Worm (Caenorhabditis elegans) whole organism, L4 larva: ENCODE data around the gene asns-2.

Experiments used
- F26F4.8 ChIP-seq: fragments of 200-800 bp; sonication (Bioruptor generic); conservative IDR thresholded peaks from 2 replicates; pipeline ENCODE4 v1.3.6; 2022; ENCODE audit warnings: missing genetic modification characterization, missing compliant biosample characterization
- F44E2.7 ChIP-seq: fragments of 200-800 bp; sonication (Bioruptor generic); IDR thresholded peaks from 2 replicates; pipeline ENCODE4 v2.1.2; 2022; ENCODE audit warnings: missing genetic modification characterization, missing compliant biosample characterization
- R02D3.7 ChIP-seq: fragments of 150-350 bp; sonication (generic microtip); optimal IDR thresholded peaks from 3 replicates; lab custom pipeline; 2014; ENCODE audit warnings: missing biosample characterization, missing genetic modification characterization
- T26A8.4 ChIP-seq: fragments of 200-800 bp; sonication (Bioruptor generic); IDR thresholded peaks from 2 replicates; pipeline ENCODE4 v1.3.6; 2022; ENCODE audit warnings: missing genetic modification characterization, missing compliant biosample characterization
- Y105C5A.15 ChIP-seq: fragments of 200-800 bp; sonication (Bioruptor generic); IDR thresholded peaks from 2 replicates; pipeline ENCODE4 v1.3.6; 2022; ENCODE audit warnings: missing genetic modification characterization, missing compliant biosample characterization
- ZK337.2 ChIP-seq: fragments of 200-800 bp; sonication (Bioruptor generic); IDR thresholded peaks from 2 replicates; pipeline ENCODE4 v1.3.6; 2022; ENCODE audit warnings: missing genetic modification reagents, missing genetic modification characterization, missing compliant biosample characterization
- ama-1 ChIP-seq: fragments of 150-350 bp; optimal IDR thresholded peaks from 2 replicates; lab custom pipeline; 2014; ENCODE audit warnings: inconsistent platforms, mixed read lengths
- ceh-28 ChIP-seq: fragments of 150-350 bp; optimal IDR thresholded peaks from 2 replicates; lab custom pipeline; 2014; ENCODE audit warnings: missing biosample characterization, missing genetic modification reagents, missing genetic modification characterization
- ceh-44 ChIP-seq: fragments of 200-800 bp; sonication (Bioruptor generic); IDR thresholded peaks from 2 replicates; pipeline ENCODE4 v1.3.6; 2022; ENCODE audit warnings: missing genetic modification reagents, missing genetic modification characterization, missing compliant biosample characterization
- ces-1 ChIP-seq: fragments of 150-350 bp; sonication (generic microtip); optimal IDR thresholded peaks from 4 replicates; lab custom pipeline; 2014; ENCODE audit warnings: missing biosample characterization, missing genetic modification reagents, missing genetic modification characterization
- daf-12 ChIP-seq: fragments of 150-350 bp; optimal IDR thresholded peaks from 2 replicates; lab custom pipeline; 2014; ENCODE audit warnings: missing biosample characterization, missing genetic modification reagents, missing genetic modification characterization
- daf-8 ChIP-seq: fragments of 200-800 bp; sonication (Bioruptor generic); IDR thresholded peaks from 2 replicates; pipeline ENCODE4 v1.3.6; 2022; ENCODE audit warnings: missing genetic modification characterization, missing compliant biosample characterization
- dmd-6 ChIP-seq: fragments of 200-800 bp; sonication (Bioruptor generic); IDR thresholded peaks from 2 replicates; pipeline ENCODE4 v1.3.6; 2022; ENCODE audit warnings: missing genetic modification reagents, missing genetic modification characterization, missing compliant biosample characterization
- dmd-8 ChIP-seq: fragments of 200-800 bp; sonication (Bioruptor generic); IDR thresholded peaks from 2 replicates; pipeline ENCODE4 v1.3.6; 2022; ENCODE audit warnings: missing genetic modification characterization, missing compliant biosample characterization
- dve-1 ChIP-seq: sonication (generic microtip); optimal IDR thresholded peaks from 2 replicates; lab custom pipeline; 2017; ENCODE audit warnings: antibody characterized with exemption, mild to moderate bottlenecking, missing genetic modification characterization, missing compliant biosample characterization; ENCODE audit not compliant: insufficient read depth
- fkh-10 ChIP-seq: fragments of 150-350 bp; optimal IDR thresholded peaks from 2 replicates; lab custom pipeline; 2014; ENCODE audit warnings: missing biosample characterization, missing genetic modification reagents, missing genetic modification characterization
- fos-1 ChIP-seq: fragments of 150-350 bp; optimal IDR thresholded peaks from 2 replicates; lab custom pipeline; 2014; ENCODE audit warnings: missing biosample characterization, missing genetic modification characterization
- gei-8 ChIP-seq: fragments of 200-800 bp; sonication (Bioruptor generic); optimal IDR thresholded peaks from 2 replicates; lab custom pipeline; 2018; ENCODE audit warnings: mild to moderate bottlenecking, missing genetic modification characterization, missing compliant biosample characterization
- hlh-11 ChIP-seq: fragments of 200-800 bp; sonication (Bioruptor generic); optimal IDR thresholded peaks from 2 replicates; lab custom pipeline; 2018; ENCODE audit warnings: mild to moderate bottlenecking, missing genetic modification characterization, missing compliant biosample characterization
- hlh-30 ChIP-seq: sonication (generic microtip); optimal IDR thresholded peaks from 2 replicates; lab custom pipeline; 2017; ENCODE audit warnings: antibody characterized with exemption, mild to moderate bottlenecking, missing genetic modification characterization, missing compliant biosample characterization; ENCODE audit not compliant: insufficient read depth
- hmg-1.1 ChIP-seq: fragments of 200-800 bp; sonication (Bioruptor generic); IDR thresholded peaks from 2 replicates; pipeline ENCODE4 v1.3.6; 2022; ENCODE audit warnings: missing genetic modification reagents, missing genetic modification characterization, missing compliant biosample characterization
- jun-1 ChIP-seq: fragments of 150-350 bp; optimal IDR thresholded peaks from 2 replicates; lab custom pipeline; 2014; ENCODE audit warnings: missing biosample characterization, missing genetic modification reagents, missing genetic modification characterization
- lin-13 ChIP-seq: fragments of 150-350 bp; optimal IDR thresholded peaks from 2 replicates; lab custom pipeline; 2014; ENCODE audit warnings: missing biosample characterization, missing genetic modification reagents, missing genetic modification characterization
- lin-15B ChIP-seq: fragments of 150-350 bp; sonication (generic microtip); optimal IDR thresholded peaks from 3 replicates; lab custom pipeline; 2014; ENCODE audit warnings: missing biosample characterization, missing genetic modification characterization
- lin-29 ChIP-seq: fragments of 200-800 bp; sonication (Bioruptor generic); IDR thresholded peaks from 2 replicates; pipeline ENCODE4 v1.3.6; 2022; ENCODE audit warnings: missing genetic modification reagents, missing genetic modification characterization, missing compliant biosample characterization
- lsy-2 ChIP-seq, 2 experiments: fragments of 150-350 bp in 1 of 2; sonication (generic microtip) in 1 of 2; optimal IDR thresholded peaks; 2 replicates each; lab custom pipeline; 2014 to 2017; ENCODE audit warnings: missing biosample characterization in 2 of 2, missing genetic modification characterization in 2 of 2
- mes-2 ChIP-seq: sonication (generic microtip); optimal IDR thresholded peaks from 2 replicates; lab custom pipeline; 2016; ENCODE audit warnings: missing genotype, mild to moderate bottlenecking, missing genetic modification characterization, missing compliant biosample characterization; ENCODE audit not compliant: poor library complexity, severe bottlenecking
- nhr-10 ChIP-seq: fragments of 150-350 bp; optimal IDR thresholded peaks from 2 replicates; lab custom pipeline; 2014; ENCODE audit warnings: missing biosample characterization, missing genetic modification characterization
- nhr-102 ChIP-seq: sonication (generic microtip); optimal IDR thresholded peaks from 2 replicates; lab custom pipeline; 2016; ENCODE audit warnings: mild to moderate bottlenecking, missing genetic modification characterization, moderate library complexity, missing compliant biosample characterization
- nhr-28 ChIP-seq: fragments of 150-350 bp; optimal IDR thresholded peaks from 2 replicates; lab custom pipeline; 2014; ENCODE audit warnings: missing biosample characterization, missing genetic modification characterization
- nhr-48 ChIP-seq: sonication (generic microtip); optimal IDR thresholded peaks from 2 replicates; lab custom pipeline; 2016; ENCODE audit warnings: mild to moderate bottlenecking, missing genetic modification characterization, missing compliant biosample characterization
- nhr-6 ChIP-seq: fragments of 150-350 bp; optimal IDR thresholded peaks from 2 replicates; lab custom pipeline; 2014; ENCODE audit warnings: missing biosample characterization, missing genetic modification characterization
- nhr-77 ChIP-seq: fragments of 150-350 bp; optimal IDR thresholded peaks from 2 replicates; lab custom pipeline; 2014; ENCODE audit warnings: missing biosample characterization, missing genetic modification characterization
- pha-4 ChIP-seq, 2 experiments: fragments of 150-350 bp in 1 of 2; fragments of 200-800 bp in 1 of 2; sonication (Bioruptor generic) in 1 of 2; IDR thresholded peaks in 1 of 2; optimal IDR thresholded peaks in 1 of 2; 2 replicates each; pipeline versions ENCODE4 v1.3.6 to Lab custom; 2014 to 2022; ENCODE audit warnings: missing genetic modification characterization in 2 of 2, missing genetic modification reagents in 2 of 2, missing biosample characterization in 1 of 2, missing compliant biosample characterization in 1 of 2
- php-3 ChIP-seq: fragments of 200-800 bp; sonication (Bioruptor generic); IDR thresholded peaks from 2 replicates; pipeline ENCODE4 v1.3.6; 2022; ENCODE audit warnings: missing genetic modification reagents, missing genetic modification characterization, missing compliant biosample characterization
- pqm-1 ChIP-seq: sonication (generic microtip); optimal IDR thresholded peaks from 2 replicates; lab custom pipeline; 2017; ENCODE audit warnings: missing biosample characterization, missing genetic modification characterization
- saeg-2 ChIP-seq: fragments of 200-800 bp; sonication (Bioruptor generic); IDR thresholded peaks from 2 replicates; pipeline ENCODE4 v1.3.6; 2022; ENCODE audit warnings: missing genetic modification reagents, missing genetic modification characterization, missing compliant biosample characterization
- skn-1 ChIP-seq: fragments of 150-350 bp; optimal IDR thresholded peaks from 2 replicates; lab custom pipeline; 2014; ENCODE audit warnings: missing biosample characterization, missing genetic modification characterization
- snpc-1.2 ChIP-seq: fragments of 200-800 bp; sonication (Bioruptor generic); IDR thresholded peaks from 2 replicates; pipeline ENCODE4 v1.3.6; 2022; ENCODE audit warnings: missing genetic modification reagents, missing genetic modification characterization, missing compliant biosample characterization
- snpc-4 ChIP-seq: fragments of 150-350 bp; optimal IDR thresholded peaks from 2 replicates; lab custom pipeline; 2014; ENCODE audit warnings: missing biosample characterization, missing genetic modification characterization
- spr-1 ChIP-seq: sonication (generic microtip); optimal IDR thresholded peaks from 2 replicates; lab custom pipeline; 2016; ENCODE audit warnings: mild to moderate bottlenecking, missing genetic modification characterization, missing compliant biosample characterization
- spr-3 ChIP-seq: fragments of 200-800 bp; sonication (Bioruptor generic); optimal IDR thresholded peaks from 2 replicates; lab custom pipeline; 2018; ENCODE audit warnings: mild to moderate bottlenecking, missing genetic modification characterization, missing compliant biosample characterization
- tra-1 ChIP-seq: fragments of 200-800 bp; sonication (Bioruptor generic); IDR thresholded peaks from 2 replicates; pipeline ENCODE4 v1.3.6; 2022; ENCODE audit warnings: missing genetic modification reagents, missing genetic modification characterization, missing compliant biosample characterization
- unc-39 ChIP-seq: sonication (generic microtip); optimal IDR thresholded peaks from 2 replicates; lab custom pipeline; 2017; ENCODE audit warnings: missing biosample characterization, missing genetic modification characterization
- unc-62 ChIP-seq, 3 experiments: fragments of 150-350 bp in 1 of 3; sonication (generic microtip); optimal IDR thresholded peaks in 2 of 3; peaks in 1 of 3; 1 replicate in 1 of 3; 2 replicates in 2 of 3; lab custom pipeline; 2014 to 2017; ENCODE audit warnings: missing biosample characterization in 3 of 3, missing genetic modification characterization in 3 of 3, missing genetic modification reagents in 3 of 3, missing genotype in 1 of 3
- ztf-11 ChIP-seq: fragments of 150-350 bp; optimal IDR thresholded peaks from 2 replicates; lab custom pipeline; 2014; ENCODE audit warnings: missing biosample characterization, missing genetic modification characterization
- ztf-7 ChIP-seq: fragments of 150-350 bp; optimal IDR thresholded peaks from 2 replicates; lab custom pipeline; 2014; ENCODE audit warnings: missing biosample characterization, missing genetic modification characterization

asns-2 gene

ce11 chrX:8713754-8714295, 36.9 kb downstream of the asns-2 start, which contains the start of gene F53A9.6 (continued):
- TF ChIP-seq pha-4 (GFP tag; IDR thresholded peaks at IDR 0.05; lab: Robert Waterston, UW) = no peak
- TF ChIP-seq pha-4 (tag; optimal IDR thresholded peaks at IDR 0.05; lab: Kevin White, UChicago) = no peak
- TF ChIP-seq nhr-102 (tag; lab: Kevin White, UChicago) = no peak
- no peak for TF ChIP-seq spr-3 (GFP tag; lab: Kevin White, UChicago)
- TF ChIP-seq pqm-1 (tag; lab: Kevin White, UChicago) = peak; percentile 23
- no peak for TF ChIP-seq ama-1
- no peak for TF ChIP-seq nhr-48 (tag; lab: Kevin White, UChicago)
- TF ChIP-seq ZK337.2 = no peak
- TF ChIP-seq snpc-4 (tag; lab: Kevin White, UChicago) = no peak
- no peak for TF ChIP-seq hmg-1.1
- peak; percentile 45; the same call in 1 of the 2 replicates for TF ChIP-seq dmd-6
- TF ChIP-seq fkh-10 = no peak
- TF ChIP-seq nhr-28 (tag; lab: Kevin White, UChicago) = no peak
- TF ChIP-seq hlh-30 (tag; lab: Kevin White, UChicago) = peak; percentile 63
- TF ChIP-seq T26A8.4 (GFP tag; lab: Robert Waterston, UW) = no peak
- TF ChIP-seq dmd-8 (GFP tag; lab: Robert Waterston, UW) = no peak
- no peak for TF ChIP-seq tra-1 (GFP tag; lab: Robert Waterston, UW)
- no peak for TF ChIP-seq Y105C5A.15 (GFP tag; lab: Robert Waterston, UW)
- no peak for TF ChIP-seq nhr-10
- TF ChIP-seq lin-29 = no peak
- no peak for TF ChIP-seq F26F4.8 (GFP tag; lab: Robert Waterston, UW)
- no peak for TF ChIP-seq lin-15B (tag; lab: Kevin White, UChicago)
- TF ChIP-seq dve-1 (tag; lab: Kevin White, UChicago) = peak; percentile 79
- no peak for TF ChIP-seq jun-1 (tag; lab: Kevin White, UChicago)
- no peak for TF ChIP-seq ceh-28 (tag; lab: Kevin White, UChicago)
- no peak for TF ChIP-seq ceh-44 (GFP tag; lab: Robert Waterston, UW)
- TF ChIP-seq, all 104 proteins: peak for 10

DNA sequence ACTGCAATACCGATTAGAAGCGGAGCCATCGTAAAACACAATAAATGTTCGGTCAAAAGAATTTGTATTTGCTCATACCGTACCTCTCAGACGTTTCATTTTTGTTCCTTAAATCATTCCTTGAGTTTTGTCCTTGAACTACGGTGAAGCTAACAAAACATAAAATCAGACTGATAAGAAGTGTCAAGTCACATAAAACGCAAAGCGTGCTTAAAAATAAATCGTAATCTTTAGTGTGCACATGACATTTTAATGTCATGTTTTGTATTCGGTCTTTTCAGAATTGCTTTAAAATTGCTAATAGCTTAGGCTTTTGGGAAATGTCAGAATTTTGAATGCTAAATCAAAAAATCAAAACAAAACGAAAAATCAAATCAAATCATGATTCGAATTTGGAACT, 38.1 kb downstream of the asns-2 start:
- TF ChIP-seq fos-1 (tag; lab: Kevin White, UChicago) = no peak
- TF ChIP-seq jun-1 (tag; lab: Kevin White, UChicago) = no peak
- TF ChIP-seq gei-8 (GFP tag; lab: Kevin White, UChicago) = no peak
- peak; percentile 84 for TF ChIP-seq pqm-1 (tag; lab: Kevin White, UChicago)
- no peak for TF ChIP-seq daf-8 (GFP tag; lab: Robert Waterston, UW)
- no peak for TF ChIP-seq unc-39
- no peak for TF ChIP-seq spr-1 (tag; lab: Kevin White, UChicago)
- peak; percentile 61 for TF ChIP-seq nhr-77 (tag; lab: Kevin White, UChicago)
- no peak for TF ChIP-seq ceh-28 (tag; lab: Kevin White, UChicago)
- TF ChIP-seq nhr-102 (tag; lab: Kevin White, UChicago) = peak; percentile 0
- TF ChIP-seq php-3 (GFP tag; lab: Robert Waterston, UW) = peak; percentile 95
- TF ChIP-seq tra-1 (GFP tag; lab: Robert Waterston, UW) = peak; percentile 64; the same call in 1 of the 2 replicates
- TF ChIP-seq hlh-30 (tag; lab: Kevin White, UChicago) = peak; percentile 55
- TF ChIP-seq nhr-48 (tag; lab: Kevin White, UChicago) = peak; percentile 30
- peak; percentile 2 for TF ChIP-seq ztf-7
- TF ChIP-seq F44E2.7 (GFP tag; lab: Robert Waterston, UW) = no peak
- no peak for TF ChIP-seq snpc-1.2 (GFP tag; lab: Robert Waterston, UW)
- no peak for TF ChIP-seq dmd-8 (GFP tag; lab: Robert Waterston, UW)
- no peak for TF ChIP-seq ces-1 (GFP tag; lab: Kevin White, UChicago)
- TF ChIP-seq dve-1 (tag; lab: Kevin White, UChicago) = peak; percentile 78
- TF ChIP-seq nhr-28 (tag; lab: Kevin White, UChicago) = peak; percentile 85
- no peak for TF ChIP-seq hmg-1.1
- TF ChIP-seq hlh-11 (tag; lab: Kevin White, UChicago) = peak; percentile 72
- no peak for TF ChIP-seq daf-12 (tag; lab: Kevin White, UChicago)
- TF ChIP-seq lsy-2 (tag; optimal IDR thresholded peaks at IDR 0.05; lab: Kevin White, UChicago) = peak in 1 of 2 experiments; percentile 4
- no peak for TF ChIP-seq mes-2 (tag; lab: Kevin White, UChicago)
- no peak for TF ChIP-seq unc-62 (GFP tag; optimal IDR thresholded peaks at IDR 0.05 in 1 of 2; lab: Kevin White, UChicago)
- no peak for TF ChIP-seq unc-62 (tag; optimal IDR thresholded peaks at IDR 0.05; lab: Kevin White, UChicago)
- peak; percentile 83 for TF ChIP-seq dmd-6
- no peak for TF ChIP-seq ztf-11 (tag; lab: Kevin White, UChicago)
- TF ChIP-seq ama-1 = no peak
- no peak for TF ChIP-seq lin-13
- peak; percentile 38 for TF ChIP-seq nhr-6 (tag; lab: Kevin White, UChicago)
- no peak for TF ChIP-seq saeg-2
- no peak for TF ChIP-seq R02D3.7 (tag; lab: Kevin White, UChicago)
- TF ChIP-seq skn-1 = no peak
